Worm (Caenorhabditis elegans) whole organism, L2 larva: ENCODE results near the gene F11A5.5.

ENCODE experiments used
- C34F6.9 ChIP-seq: fragments of 150-350 bp; optimal IDR thresholded peaks from 2 replicates; lab custom pipeline; 2014; ENCODE audit warnings: missing biosample characterization, missing genetic modification characterization
- F13H6.1 ChIP-seq: sonication (generic microtip); optimal IDR thresholded peaks from 2 replicates; lab custom pipeline; 2016; ENCODE audit warnings: missing genetic modification characterization, missing compliant biosample characterization
- R02D3.7 ChIP-seq: fragments of 150-350 bp; optimal IDR thresholded peaks from 2 replicates; lab custom pipeline; 2014; ENCODE audit warnings: missing biosample characterization, missing genetic modification characterization
- Y55F3AM.14 ChIP-seq: fragments of 200-800 bp; sonication (Bioruptor generic); optimal IDR thresholded peaks from 2 replicates; lab custom pipeline; 2018; ENCODE audit warnings: mild to moderate bottlenecking, missing genetic modification characterization, missing compliant biosample characterization
- ZK546.5 ChIP-seq: sonication (generic microtip); optimal IDR thresholded peaks from 2 replicates; lab custom pipeline; 2017; ENCODE audit warnings: missing biosample characterization, missing genetic modification characterization
- alr-1 ChIP-seq: fragments of 150-350 bp; optimal IDR thresholded peaks from 2 replicates; lab custom pipeline; 2014; ENCODE audit warnings: missing biosample characterization, missing genetic modification characterization
- aly-2 ChIP-seq: fragments of 150-350 bp; optimal IDR thresholded peaks from 2 replicates; lab custom pipeline; 2014; ENCODE audit warnings: missing biosample characterization, missing genetic modification characterization
- blmp-1 ChIP-seq: sonication (generic microtip); optimal IDR thresholded peaks from 2 replicates; lab custom pipeline; 2017; ENCODE audit warnings: missing genetic modification characterization, mild to moderate bottlenecking, missing compliant biosample characterization, antibody characterized with exemption, moderate library complexity; ENCODE audit not compliant: insufficient read depth
- ceh-16 ChIP-seq: fragments of 150-350 bp; optimal IDR thresholded peaks from 2 replicates; lab custom pipeline; 2014; ENCODE audit warnings: missing biosample characterization, missing genetic modification characterization
- ceh-82 ChIP-seq: fragments of 150-350 bp; optimal IDR thresholded peaks from 2 replicates; lab custom pipeline; 2014; ENCODE audit warnings: missing biosample characterization, missing genetic modification characterization
- crh-2 ChIP-seq: sonication (generic microtip); optimal IDR thresholded peaks from 2 replicates; lab custom pipeline; 2017; ENCODE audit warnings: missing biosample characterization, missing genetic modification characterization
- egl-27 ChIP-seq: sonication (generic microtip); optimal IDR thresholded peaks from 3 replicates; lab custom pipeline; 2017; ENCODE audit warnings: missing biosample characterization, missing genetic modification reagents, missing genetic modification characterization
- elt-3 ChIP-seq: sonication (generic microtip); optimal IDR thresholded peaks from 2 replicates; lab custom pipeline; 2017; ENCODE audit warnings: missing biosample characterization, missing genetic modification characterization
- fos-1 ChIP-seq: fragments of 150-350 bp; optimal IDR thresholded peaks from 2 replicates; lab custom pipeline; 2014; ENCODE audit warnings: missing biosample characterization, missing genetic modification characterization
- gmeb-1 ChIP-seq: fragments of 150-350 bp; optimal IDR thresholded peaks from 2 replicates; lab custom pipeline; 2014; ENCODE audit warnings: missing biosample characterization, missing genetic modification characterization
- lin-11 ChIP-seq: fragments of 150-350 bp; sonication (generic microtip); optimal IDR thresholded peaks from 2 replicates; lab custom pipeline; 2014; ENCODE audit warnings: missing biosample characterization, missing genetic modification characterization, inconsistent platforms, mixed read lengths
- lin-13 ChIP-seq: fragments of 150-350 bp; optimal IDR thresholded peaks from 2 replicates; lab custom pipeline; 2014; ENCODE audit warnings: missing biosample characterization, missing genetic modification reagents, missing genetic modification characterization
- mdl-1 ChIP-seq, 2 experiments: fragments of 150-350 bp in 1 of 2; sonication (generic microtip) in 1 of 2; optimal IDR thresholded peaks; 2 replicates each; lab custom pipeline; 2017; ENCODE audit warnings: missing biosample characterization in 2 of 2, missing genetic modification characterization in 2 of 2
- nhr-10 ChIP-seq: sonication (generic microtip); optimal IDR thresholded peaks from 2 replicates; lab custom pipeline; 2017; ENCODE audit warnings: missing biosample characterization, missing genetic modification characterization
- nhr-11 ChIP-seq: fragments of 150-350 bp; optimal IDR thresholded peaks from 2 replicates; lab custom pipeline; 2014; ENCODE audit warnings: missing biosample characterization, missing genetic modification characterization
- nhr-129 ChIP-seq: fragments of 150-350 bp; optimal IDR thresholded peaks from 2 replicates; lab custom pipeline; 2014; ENCODE audit warnings: missing biosample characterization, missing genetic modification characterization
- nhr-23 ChIP-seq: fragments of 150-350 bp; optimal IDR thresholded peaks from 2 replicates; lab custom pipeline; 2014; ENCODE audit warnings: missing biosample characterization, missing genetic modification reagents, missing genetic modification characterization
- nhr-237 ChIP-seq: fragments of 150-350 bp; optimal IDR thresholded peaks from 2 replicates; lab custom pipeline; 2014; ENCODE audit warnings: missing biosample characterization, missing genetic modification characterization
- nhr-25 ChIP-seq: fragments of 150-350 bp; sonication (generic microtip); optimal IDR thresholded peaks from 3 replicates; lab custom pipeline; 2014; ENCODE audit warnings: missing biosample characterization, missing genetic modification characterization
- nhr-77 ChIP-seq: fragments of 150-350 bp; optimal IDR thresholded peaks from 2 replicates; lab custom pipeline; 2014; ENCODE audit warnings: missing biosample characterization, missing genetic modification characterization
- sem-4 ChIP-seq: fragments of 150-350 bp; optimal IDR thresholded peaks from 2 replicates; lab custom pipeline; 2014; ENCODE audit warnings: missing biosample characterization, missing genetic modification reagents, missing genetic modification characterization
- skn-1 ChIP-seq: sonication (generic microtip); optimal IDR thresholded peaks from 2 replicates; lab custom pipeline; 2017; ENCODE audit warnings: missing biosample characterization, missing genetic modification characterization
- sma-3 ChIP-seq: sonication (generic microtip); optimal IDR thresholded peaks from 2 replicates; lab custom pipeline; 2016; ENCODE audit warnings: missing genetic modification reagents, missing genetic modification characterization, missing compliant biosample characterization
- snpc-4 ChIP-seq: fragments of 150-350 bp; optimal IDR thresholded peaks from 2 replicates; lab custom pipeline; 2014; ENCODE audit warnings: missing biosample characterization, missing genetic modification characterization
- unc-55 ChIP-seq: fragments of 150-350 bp; sonication (generic microtip); optimal IDR thresholded peaks from 3 replicates; lab custom pipeline; 2014; ENCODE audit warnings: missing biosample characterization, missing genetic modification reagents, missing genetic modification characterization
- unc-62 ChIP-seq: fragments of 150-350 bp; optimal IDR thresholded peaks from 2 replicates; lab custom pipeline; 2014; ENCODE audit warnings: missing biosample characterization, missing genetic modification reagents, missing genetic modification characterization
- zag-1 ChIP-seq: fragments of 150-350 bp; optimal IDR thresholded peaks from 2 replicates; lab custom pipeline; 2014; ENCODE audit warnings: missing biosample characterization, missing genetic modification characterization
- ztf-11 ChIP-seq: sonication (generic microtip); optimal IDR thresholded peaks from 2 replicates; lab custom pipeline; 2017; ENCODE audit warnings: missing biosample characterization, missing genetic modification characterization
- ztf-4 ChIP-seq: fragments of 150-350 bp; optimal IDR thresholded peaks from 2 replicates; lab custom pipeline; 2014; ENCODE audit warnings: missing biosample characterization, missing genetic modification characterization

The F11A5.5 gene

DNA sequence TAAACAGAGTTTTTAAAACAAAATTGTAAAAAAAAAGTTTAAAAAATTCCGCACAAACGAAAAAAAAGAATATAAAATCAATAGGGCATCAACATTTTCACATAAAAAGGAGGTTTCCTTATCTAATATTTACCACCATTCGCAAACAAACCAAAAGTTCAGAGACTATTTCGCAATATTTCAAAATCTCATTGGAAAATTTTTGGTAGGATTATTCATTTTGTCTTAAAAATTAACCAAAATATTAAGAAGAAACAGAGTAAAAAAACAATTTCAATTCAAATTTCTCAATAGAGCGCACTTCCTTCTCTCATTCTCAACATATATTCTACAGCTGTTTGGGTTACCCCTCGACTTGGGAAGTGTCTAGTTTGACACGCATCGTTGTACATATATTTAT lies 38.0 kb upstream of the F11A5.5 start:
- peak; percentile 83 for TF ChIP-seq nhr-129
- TF ChIP-seq fos-1: peak; percentile 62
- no peak for TF ChIP-seq unc-62 (GFP tag; lab: Kevin White, UChicago)
- peak; percentile 56 for TF ChIP-seq unc-55 (GFP tag; lab: Kevin White, UChicago)

ce11 chrV:16162124-16162735 lies 35.9 kb upstream of the F11A5.5 start, which contains the start of the genes str-109 and F10A3.11:
Gene str-109 (minus strand): TSS chrV:16162224.
Gene F10A3.11 (plus strand): TSS chrV:16162685.
- no peak for TF ChIP-seq R02D3.7 (tag; lab: Kevin White, UChicago)
- TF ChIP-seq ztf-4 (tag; lab: Kevin White, UChicago): no peak
- TF ChIP-seq nhr-77 (tag; lab: Kevin White, UChicago): no peak
- TF ChIP-seq ZK546.5 (tag; lab: Kevin White, UChicago): no peak
- no peak for TF ChIP-seq F13H6.1 (tag; lab: Kevin White, UChicago)
- TF ChIP-seq snpc-4 (tag; lab: Kevin White, UChicago): no peak
- no peak for TF ChIP-seq zag-1
- TF ChIP-seq aly-2 (tag; lab: Kevin White, UChicago): no peak
- TF ChIP-seq blmp-1 (tag; lab: Kevin White, UChicago): no peak
- TF ChIP-seq crh-2 (tag; lab: Kevin White, UChicago): no peak
- no peak for TF ChIP-seq elt-3 (tag; lab: Kevin White, UChicago)
- TF ChIP-seq mdl-1 (tag; optimal IDR thresholded peaks at IDR 0.05; lab: Kevin White, UChicago): no peak
- TF ChIP-seq Y55F3AM.14: no peak
- no peak for TF ChIP-seq fos-1
- no peak for TF ChIP-seq nhr-129
- no peak for TF ChIP-seq gmeb-1 (tag; lab: Kevin White, UChicago)
- TF ChIP-seq sma-3 (GFP tag; lab: Kevin White, UChicago): no peak
- no peak for TF ChIP-seq lin-11 (tag; lab: Kevin White, UChicago)
- TF ChIP-seq C34F6.9: no peak
- no peak for TF ChIP-seq sem-4 (tag; lab: Kevin White, UChicago)

- TF ChIP-seq sem-4 (tag; lab: Kevin White, UChicago): no peak
- no peak for TF ChIP-seq nhr-10 (tag; lab: Kevin White, UChicago)
- TF ChIP-seq nhr-77 (tag; lab: Kevin White, UChicago): no peak
- TF ChIP-seq nhr-11 (tag; lab: Kevin White, UChicago): no peak
- TF ChIP-seq skn-1 (tag; lab: Kevin White, UChicago): no peak
- TF ChIP-seq mdl-1 (tag; optimal IDR thresholded peaks at IDR 0.05; lab: Kevin White, UChicago): no peak
- no peak for TF ChIP-seq R02D3.7 (tag; lab: Kevin White, UChicago)
- no peak for TF ChIP-seq nhr-237 (tag; lab: Kevin White, UChicago)
- TF ChIP-seq ZK546.5 (tag; lab: Kevin White, UChicago): no peak
- TF ChIP-seq alr-1: no peak
- no peak for TF ChIP-seq crh-2 (tag; lab: Kevin White, UChicago)
- TF ChIP-seq ztf-11: no peak
- TF ChIP-seq aly-2 (tag; lab: Kevin White, UChicago): no peak
- TF ChIP-seq zag-1: no peak
- no peak for TF ChIP-seq lin-13 (GFP tag; lab: Kevin White, UChicago)
- TF ChIP-seq blmp-1 (tag; lab: Kevin White, UChicago): no peak
- TF ChIP-seq egl-27: no peak
- no peak for TF ChIP-seq nhr-23 (tag; lab: Kevin White, UChicago)
- TF ChIP-seq gmeb-1 (tag; lab: Kevin White, UChicago): no peak
Observed at ce11 chrV:16163719-16164118, 34.4 kb upstream of the F11A5.5 start, which contains the start of gene F10A3.12. Gene F10A3.12 (plus strand): TSS chrV:16164019.

DNA sequence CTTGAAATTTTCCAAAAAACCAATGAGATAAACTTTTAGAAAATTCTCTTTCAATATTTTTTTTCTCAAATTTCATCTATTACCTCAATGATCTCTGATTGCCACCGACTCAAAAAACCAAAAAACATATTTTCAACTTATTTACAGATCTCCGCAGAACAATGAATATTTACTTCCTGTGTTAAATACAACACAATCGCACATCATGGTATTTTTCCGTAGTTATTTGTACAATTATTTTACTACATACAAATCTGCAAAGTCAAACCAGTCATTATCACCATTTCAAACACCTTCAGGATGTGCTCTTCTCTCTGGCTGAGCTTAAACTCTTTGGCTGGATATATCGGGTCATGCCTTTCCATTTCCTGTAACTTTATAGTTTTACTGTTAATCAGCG lies 32.2 kb upstream of the F11A5.5 start, which contains the start of gene str-108:
str-108 (plus strand) TSS at position 301 of the 400 bp plus-strand sequence.
- no peak for TF ChIP-seq nhr-237 (tag; lab: Kevin White, UChicago)
- no peak for TF ChIP-seq ceh-16 (tag; lab: Kevin White, UChicago)
- no peak for TF ChIP-seq nhr-25 (tag; lab: Kevin White, UChicago)
- TF ChIP-seq ceh-82 (tag; lab: Kevin White, UChicago): no peak
- no peak for TF ChIP-seq crh-2 (tag; lab: Kevin White, UChicago)
- TF ChIP-seq nhr-77 (tag; lab: Kevin White, UChicago): no peak
